Worm (Caenorhabditis elegans): ENCODE data around the gene Y66D12A.11.

Y66D12A.11 gene

DNA sequence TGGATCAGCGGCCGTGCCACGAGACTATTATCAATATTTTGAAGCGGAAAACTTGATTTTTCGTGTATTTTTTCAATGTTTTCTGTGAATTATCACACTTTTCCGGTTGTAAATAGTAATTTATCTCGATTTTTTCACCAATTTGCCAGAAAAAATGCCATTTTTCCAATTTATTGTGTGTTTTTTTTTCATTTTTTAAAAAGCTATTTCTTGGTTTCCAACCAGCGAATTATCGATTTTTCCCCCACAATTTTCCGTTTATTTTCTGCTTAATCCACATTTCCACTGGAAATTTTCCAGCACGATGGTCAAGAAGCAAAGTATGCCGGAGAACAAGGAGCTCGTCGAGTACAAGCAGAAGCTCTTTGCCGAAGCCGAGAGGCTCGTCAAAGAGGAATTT is 4.6 kb downstream of the Y66D12A.11 start, which contains the start of gene psme-3:
Gene psme-3 (plus strand): TSS at position 301 of the 400 bp plus-strand sequence.
- TF ChIP-seq pha-4 (tag; optimal IDR thresholded peaks at IDR 0.05) (no peak), nhr-28 (tag; optimal IDR thresholded peaks at IDR 0.05) (no peak), mls-2 (tag; optimal IDR thresholded peaks at IDR 0.05) (no peak), lin-13 (tag; optimal IDR thresholded peaks at IDR 0.05) (no peak), drap-1 (GFP tag; optimal IDR thresholded peaks at IDR 0.05) (no peak), nhr-12 (tag; optimal IDR thresholded peaks at IDR 0.05) (no peak), zip-8 (tag; optimal IDR thresholded peaks at IDR 0.05) (no peak), tbx-8 (GFP tag; optimal IDR thresholded peaks at IDR 0.05) (no peak), unc-39 (tag; optimal IDR thresholded peaks at IDR 0.05) (no peak), nhr-237 (tag; optimal IDR thresholded peaks at IDR 0.05) (no peak), unc-62 (GFP tag; optimal IDR thresholded peaks at IDR 0.05) (no peak), sem-2 (GFP tag; optimal IDR thresholded peaks at IDR 0.05) (no peak), ces-1 (GFP tag; optimal IDR thresholded peaks at IDR 0.05) (no peak), ham-2 (GFP tag; optimal IDR thresholded peaks at IDR 0.05) (no peak), ceh-83 (GFP tag; optimal IDR thresholded peaks at IDR 0.05) (no peak), nhr-2 (tag; optimal IDR thresholded peaks at IDR 0.05) (no peak), lin-32 (GFP tag; optimal IDR thresholded peaks at IDR 0.05) (no peak), elt-3 (tag; optimal IDR thresholded peaks at IDR 0.05) (no peak), nhr-76 (tag; optimal IDR thresholded peaks at IDR 0.05) (no peak)

DNA sequence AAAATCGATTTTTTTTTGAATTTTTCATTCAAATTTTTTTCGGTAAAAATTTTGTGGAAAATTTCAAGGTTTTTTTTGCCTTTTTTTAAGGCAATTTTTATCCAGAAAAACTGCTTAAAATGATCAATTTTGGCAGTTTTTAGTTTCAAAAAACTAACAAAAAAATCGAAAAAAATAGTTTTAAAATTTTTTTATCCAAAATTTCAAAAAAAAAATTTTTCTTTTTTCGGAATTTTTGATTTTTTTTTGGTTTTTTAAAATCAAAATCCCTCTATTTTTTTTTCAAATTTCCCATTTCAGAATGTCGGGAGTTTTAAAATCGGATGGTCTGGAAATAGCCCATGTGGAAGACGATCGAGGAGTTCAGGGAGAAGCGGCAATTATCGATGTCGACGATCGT is 10.7 kb downstream of the Y66D12A.11 start, which contains the start of gene Y66D12A.8:
Gene Y66D12A.8 (plus strand): TSS at position 301 of the 400 bp plus-strand sequence.
- TF ChIP-seq cnd-1 (tag; optimal IDR thresholded peaks at IDR 0.05): no peak
- no peak for TF ChIP-seq ceh-43 (GFP tag; optimal IDR thresholded peaks at IDR 0.05)
- TF ChIP-seq tbx-8 (GFP tag; optimal IDR thresholded peaks at IDR 0.05): no peak
- no peak for TF ChIP-seq mls-2 (tag; optimal IDR thresholded peaks at IDR 0.05)
- no peak for TF ChIP-seq unc-39 (tag; optimal IDR thresholded peaks at IDR 0.05)
- no peak for TF ChIP-seq hlh-1 (tag; optimal IDR thresholded peaks at IDR 0.05)
- no peak for TF ChIP-seq ceh-83 (GFP tag; optimal IDR thresholded peaks at IDR 0.05)
- TF ChIP-seq lin-32 (GFP tag; optimal IDR thresholded peaks at IDR 0.05): no peak
- no peak for TF ChIP-seq M03D4.4 (tag; optimal IDR thresholded peaks at IDR 0.05)
- no peak for TF ChIP-seq unc-62 (GFP tag; optimal IDR thresholded peaks at IDR 0.05)
- TF ChIP-seq nhr-12 (tag; optimal IDR thresholded peaks at IDR 0.05): no peak
- TF ChIP-seq drap-1 (GFP tag; optimal IDR thresholded peaks at IDR 0.05): no peak
- TF ChIP-seq nhr-2 (tag; optimal IDR thresholded peaks at IDR 0.05): no peak
- no peak for TF ChIP-seq elt-3 (tag; optimal IDR thresholded peaks at IDR 0.05)
- TF ChIP-seq nhr-76 (tag; optimal IDR thresholded peaks at IDR 0.05): no peak

DNA sequence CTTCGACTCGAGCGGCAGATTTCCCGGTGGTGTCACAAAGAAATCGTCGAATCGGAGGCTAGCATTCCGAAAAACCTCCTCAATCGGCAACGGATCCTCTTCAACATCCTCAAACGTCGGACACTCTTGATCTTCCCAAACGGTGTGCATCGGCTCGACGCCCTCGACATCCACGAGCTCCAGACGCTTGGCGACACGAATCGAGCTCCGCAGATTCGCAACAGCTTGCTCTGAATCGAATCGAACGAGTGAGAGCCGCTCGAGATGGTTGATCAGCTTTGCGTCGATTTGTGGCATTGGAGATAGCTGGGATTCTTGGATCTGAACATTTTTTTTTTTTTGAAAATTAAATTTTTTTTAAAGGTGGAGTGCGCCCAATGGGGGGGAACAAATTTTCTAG is 16.1 kb downstream of the Y66D12A.11 start:
- TF ChIP-seq ztf-11 (tag; optimal IDR thresholded peaks at IDR 0.05) (no peak), ces-1 (GFP tag; optimal IDR thresholded peaks at IDR 0.05) (no peak), cnd-1 (tag; optimal IDR thresholded peaks at IDR 0.05) (no peak), ceh-39 (tag; optimal IDR thresholded peaks at IDR 0.05) (no peak), unc-39 (tag; optimal IDR thresholded peaks at IDR 0.05) (no peak), nhr-28 (tag; optimal IDR thresholded peaks at IDR 0.05) (no peak), hlh-1 (tag; optimal IDR thresholded peaks at IDR 0.05) (no peak), tbx-8 (GFP tag; optimal IDR thresholded peaks at IDR 0.05) (no peak), M03D4.4 (tag; optimal IDR thresholded peaks at IDR 0.05) (no peak), elt-3 (tag; optimal IDR thresholded peaks at IDR 0.05) (no peak), nhr-12 (tag; optimal IDR thresholded peaks at IDR 0.05) (no peak), drap-1 (GFP tag; optimal IDR thresholded peaks at IDR 0.05) (no peak), ham-2 (GFP tag; optimal IDR thresholded peaks at IDR 0.05) (no peak), nhr-237 (tag; optimal IDR thresholded peaks at IDR 0.05) (no peak), nhr-76 (tag; optimal IDR thresholded peaks at IDR 0.05) (no peak), bed-3 (GFP tag; optimal IDR thresholded peaks at IDR 0.05) (no peak), mep-1 (tag; optimal IDR thresholded peaks at IDR 0.05) (no peak), lin-32 (GFP tag; optimal IDR thresholded peaks at IDR 0.05) (no peak)

DNA sequence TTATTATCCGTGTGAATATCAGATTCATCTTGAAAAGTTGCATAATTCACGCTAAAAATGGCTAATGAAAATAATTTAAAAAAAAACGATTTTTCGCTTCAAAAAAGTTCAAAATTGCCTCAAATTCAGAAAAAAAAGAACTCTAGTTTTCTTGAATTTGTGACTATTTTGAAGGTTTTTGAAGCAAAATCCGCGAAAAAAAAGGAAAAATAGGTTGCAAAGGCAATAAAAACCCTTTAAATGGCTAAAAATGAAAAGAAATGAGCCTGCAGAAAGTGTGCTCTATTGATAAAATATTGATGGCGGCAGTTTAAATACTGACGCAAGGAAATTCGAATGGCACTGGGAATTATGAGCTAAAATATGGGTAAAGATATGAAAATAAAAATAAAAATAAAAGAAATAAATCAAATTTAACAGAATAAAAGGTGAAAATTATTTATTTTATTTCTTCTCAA is 17.2 kb downstream of the Y66D12A.11 start, which contains the start of gene Y66D12A.7:
Gene Y66D12A.7 (minus strand): TSS at position 51 of the 458 bp plus-strand sequence.
- TF ChIP-seq mep-1 (tag; optimal IDR thresholded peaks at IDR 0.05) (no peak), ceh-83 (GFP tag; optimal IDR thresholded peaks at IDR 0.05) (no peak), elt-3 (tag; optimal IDR thresholded peaks at IDR 0.05) (no peak), nhr-2 (tag; optimal IDR thresholded peaks at IDR 0.05) (no peak), unc-120 (tag; optimal IDR thresholded peaks at IDR 0.05; ENCODE audit: poor library complexity, severe bottlenecking) (peak; percentile 13), M03D4.4 (tag; optimal IDR thresholded peaks at IDR 0.05) (no peak)

DNA sequence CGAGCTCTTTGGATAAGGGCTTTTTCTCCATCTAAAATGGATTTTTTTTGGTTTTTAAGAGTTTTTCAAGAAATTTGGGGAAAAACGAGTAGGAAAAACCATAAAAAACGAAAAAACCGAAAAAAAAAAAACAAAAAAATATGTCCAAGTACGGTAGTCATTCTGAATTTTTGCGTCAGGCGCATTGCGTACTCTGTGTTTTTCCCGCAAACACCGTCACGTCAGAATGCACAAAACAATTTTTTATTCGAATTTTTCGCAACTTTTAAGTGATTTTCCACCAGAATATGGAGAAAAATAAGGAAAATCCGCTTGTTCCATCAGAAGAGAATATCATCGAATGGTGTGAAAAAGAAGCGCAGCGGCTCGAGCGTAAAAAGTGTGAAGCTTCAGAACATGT is 18.1 kb downstream of the Y66D12A.11 start, which contains the start of the genes Y66D12A.6 and ceh-92:
Gene Y66D12A.6 (minus strand): TSS at position 31 of the 400 bp plus-strand sequence.
Gene ceh-92 (plus strand): TSS at position 229 of the 400 bp plus-strand sequence.
- TF ChIP-seq lin-13 (tag; optimal IDR thresholded peaks at IDR 0.05): no peak
